Fruit fly (Drosophila melanogaster): ENCODE data around the gene CG11878.
A peak's percentile ranks its signal among the peaks of the same experiment; 100 is the strongest.

Gene CG11878

dm6 chr3R:25258628-25259240 lies 14.9 kb upstream of the CG11878 start, which contains the start of gene CG11857 (continued):
- TF ChIP-seq CG11456 (GFP tag; IDR thresholded peaks at IDR 0.05): peak; percentile 99
- peak; percentile 99 for TF ChIP-seq CoRest (tag; optimal IDR thresholded peaks at IDR 0.05)
- peak; percentile 98 for TF ChIP-seq Sox102F (GFP tag; optimal IDR thresholded peaks at IDR 0.05)
- peak; percentile 100 for TF ChIP-seq hb (GFP tag; IDR thresholded peaks at IDR 0.05; ENCODE audit: partially characterized antibody)
- TF ChIP-seq CG4282 (GFP tag; optimal IDR thresholded peaks at IDR 0.05): peak; percentile 96
- TF ChIP-seq Dip3 (GFP tag; optimal IDR thresholded peaks at IDR 0.05): peak; percentile 97
- TF ChIP-seq CG17385 (GFP tag; optimal IDR thresholded peaks at IDR 0.05): peak; percentile 94
- TF ChIP-seq lbe (GFP tag; optimal IDR thresholded peaks at IDR 0.05): peak; percentile 96
- peak; percentile 89 for TF ChIP-seq ac (GFP tag; optimal IDR thresholded peaks at IDR 0.05)
- peak; percentile 97 for TF ChIP-seq CG8944 (GFP tag; optimal IDR thresholded peaks at IDR 0.05)
- TF ChIP-seq CG1024 (GFP tag; IDR thresholded peaks at IDR 0.05): peak; percentile 95
- peak; percentile 91 for TF ChIP-seq stwl (tag; optimal IDR thresholded peaks at IDR 0.05)
- peak; percentile 99 for TF ChIP-seq Ssrp (tag; optimal IDR thresholded peaks at IDR 0.05)
- TF ChIP-seq nom (GFP tag; optimal IDR thresholded peaks at IDR 0.05): peak; percentile 80
- peak; percentile 99 for TF ChIP-seq Bgb (GFP tag; IDR thresholded peaks at IDR 0.05; ENCODE audit: partially characterized antibody)
- TF ChIP-seq pb (GFP tag; optimal IDR thresholded peaks at IDR 0.05): peak; percentile 92
- peak; percentile 98 for TF ChIP-seq B-H2 (GFP tag; optimal IDR thresholded peaks at IDR 0.05)
- TF ChIP-seq E2f1 (GFP tag; IDR thresholded peaks at IDR 0.05): peak; percentile 99
- TF ChIP-seq HmgD (GFP tag; optimal IDR thresholded peaks at IDR 0.05): peak; percentile 95
- peak; percentile 93 for TF ChIP-seq NK7.1 (GFP tag; optimal IDR thresholded peaks at IDR 0.05)
- TF ChIP-seq CG7786 (GFP tag; optimal IDR thresholded peaks at IDR 0.05): peak; percentile 98
- TF ChIP-seq NC2β (GFP tag; optimal IDR thresholded peaks at IDR 0.05): peak; percentile 96
- no peak for TF ChIP-seq h (optimal IDR thresholded peaks at IDR 0.05)
- TF ChIP-seq CG9876 (GFP tag; optimal IDR thresholded peaks at IDR 0.05): peak; percentile 96
- peak; percentile 73 for TF ChIP-seq TFAM (GFP tag; optimal IDR thresholded peaks at IDR 0.05)
- peak; percentile 98 for TF ChIP-seq stc (GFP tag; IDR thresholded peaks at IDR 0.05)
- peak; percentile 95 for TF ChIP-seq Blimp-1 (GFP tag; optimal IDR thresholded peaks at IDR 0.05)
- peak; percentile 97 for TF ChIP-seq Dad (GFP tag; optimal IDR thresholded peaks at IDR 0.05)
- TF ChIP-seq seq (GFP tag; IDR thresholded peaks at IDR 0.05): peak; percentile 97
- peak; percentile 96 to 99 for TF ChIP-seq Hr51 (GFP tag; optimal IDR thresholded peaks at IDR 0.05)
- TF ChIP-seq CG10321 (GFP tag; IDR thresholded peaks at IDR 0.05): peak; percentile 83
- peak; percentile 96 for TF ChIP-seq schlank (tag; optimal IDR thresholded peaks at IDR 0.05)
- TF ChIP-seq CG2120 (GFP tag; optimal IDR thresholded peaks at IDR 0.05): peak; percentile 99
- peak; percentile 97 for TF ChIP-seq trem (tag; optimal IDR thresholded peaks at IDR 0.05)
- TF ChIP-seq CG17912 (GFP tag; optimal IDR thresholded peaks at IDR 0.05): peak; percentile 90
- peak; percentile 98 for TF ChIP-seq CG2678 (tag; optimal IDR thresholded peaks at IDR 0.05)
- peak; percentile 99 for TF ChIP-seq rib (GFP tag; IDR thresholded peaks at IDR 0.05)
- peak; percentile 98 for TF ChIP-seq lab (GFP tag; optimal IDR thresholded peaks at IDR 0.05)
- peak; percentile 100 for TF ChIP-seq sob (GFP tag; IDR thresholded peaks at IDR 0.05)
- peak; percentile 59 for TF ChIP-seq CTCF (GFP tag; optimal IDR thresholded peaks at IDR 0.05)
- peak; percentile 99 for TF ChIP-seq CG9215 (GFP tag; IDR thresholded peaks at IDR 0.05)
- peak; percentile 97 for TF ChIP-seq CG10147 (GFP tag; optimal IDR thresholded peaks at IDR 0.05)
- TF ChIP-seq dpn (GFP tag; optimal IDR thresholded peaks at IDR 0.05): peak; percentile 98 to 99
- TF ChIP-seq CG33213 (GFP tag; optimal IDR thresholded peaks at IDR 0.05): peak; percentile 97
- peak; percentile 98 for TF ChIP-seq CG12155 (GFP tag; optimal IDR thresholded peaks at IDR 0.05)
- peak; percentile 96 for TF ChIP-seq CG4854 (GFP tag; optimal IDR thresholded peaks at IDR 0.05)
- TF ChIP-seq zen2 (GFP tag; IDR thresholded peaks at IDR 0.05; ENCODE audit: partially characterized antibody): peak; percentile 99
- peak; percentile 95 for TF ChIP-seq ssp (GFP tag; IDR thresholded peaks at IDR 0.05)
- peak; percentile 98 for TF ChIP-seq CG14050 (GFP tag; IDR thresholded peaks at IDR 0.05)
- TF ChIP-seq gem (tag; optimal IDR thresholded peaks at IDR 0.05): peak; percentile 99
- TF ChIP-seq pzg (GFP tag; optimal IDR thresholded peaks at IDR 0.05): peak; percentile 89
